Fruit fly (Drosophila melanogaster) whole organism, embryonic: ENCODE results near the gene Pgm1.

Experiments used
- CG10209 ChIP-seq: fragments of 200-800 bp; sonication (Bioruptor generic); optimal IDR thresholded peaks from 3 replicates; lab custom pipeline; 2017; ENCODE audit warnings: missing biosample characterization, mild to moderate bottlenecking, missing genetic modification characterization, missing genetic modification reagents
- CG11456 ChIP-seq: fragments of 200-800 bp; sonication (Bioruptor generic); IDR thresholded peaks from 3 replicates; pipeline ENCODE4 v1.3.6; 2022; ENCODE audit warnings: missing biosample characterization, missing genetic modification characterization
- CG12104 ChIP-seq: fragments of 200-800 bp; sonication (Bioruptor generic); optimal IDR thresholded peaks from 3 replicates; lab custom pipeline; 2016; ENCODE audit warnings: missing biosample characterization, missing genetic modification characterization
- CG14667 ChIP-seq: fragments of 200-800 bp; sonication (Bioruptor generic); IDR thresholded peaks from 2 replicates; pipeline ENCODE4 v1.3.6; 2022; ENCODE audit warnings: missing biosample characterization, missing genetic modification characterization
- CG14710 ChIP-seq: fragments of 200-800 bp; sonication (Bioruptor generic); optimal IDR thresholded peaks from 3 replicates; lab custom pipeline; 2019; ENCODE audit warnings: missing biosample characterization, mild to moderate bottlenecking, missing genetic modification characterization, moderate library complexity
- CG16813 ChIP-seq: fragments of 200-800 bp; sonication (Bioruptor generic); IDR thresholded peaks from 3 replicates; pipeline ENCODE4 v1.3.6; 2022; ENCODE audit warnings: missing biosample characterization, missing genetic modification characterization; ENCODE audit not compliant: partially characterized antibody
- CG42726 ChIP-seq: fragments of 200-800 bp; sonication (Bioruptor generic); IDR thresholded peaks from 2 replicates; pipeline ENCODE4 v1.3.6; 2022; ENCODE audit warnings: missing biosample characterization, missing genetic modification characterization; ENCODE audit not compliant: partially characterized antibody
- CG4328 ChIP-seq: fragments of 200-800 bp; sonication (Bioruptor generic); optimal IDR thresholded peaks from 3 replicates; lab custom pipeline; 2017; ENCODE audit warnings: missing biosample characterization, missing genetic modification reagents, missing genetic modification characterization
- CG4424 ChIP-seq: fragments of 200-800 bp; sonication (Bioruptor generic); optimal IDR thresholded peaks from 3 replicates; lab custom pipeline; 2016; ENCODE audit warnings: missing biosample characterization, missing genetic modification characterization
- CG8359 ChIP-seq: fragments of 200-800 bp; sonication (Bioruptor generic); optimal IDR thresholded peaks from 2 replicates; lab custom pipeline; 2017; ENCODE audit warnings: missing biosample characterization, mild to moderate bottlenecking, missing genetic modification characterization, borderline replicate concordance
- CG8944 ChIP-seq: fragments of 200-800 bp; sonication (Bioruptor generic); optimal IDR thresholded peaks from 3 replicates; lab custom pipeline; 2016; ENCODE audit warnings: missing biosample characterization, missing genetic modification characterization
- CG9437 ChIP-seq: fragments of 200-800 bp; sonication (Bioruptor generic); optimal IDR thresholded peaks from 2 replicates; lab custom pipeline; 2018; ENCODE audit warnings: missing biosample characterization, mild to moderate bottlenecking, missing genetic modification characterization
- Chrac-16 ChIP-seq: fragments of 200-800 bp; sonication (Bioruptor generic); optimal IDR thresholded peaks from 3 replicates; lab custom pipeline; 2016; ENCODE audit warnings: missing biosample characterization, missing genetic modification characterization
- D ChIP-seq, 2 experiments: fragments of 200-800 bp in 1 of 2; fragments of >200 bp in 1 of 2; sonication (Bioruptor generic) in 1 of 2; optimal IDR thresholded peaks; 2 replicates in 1 of 2; 3 replicates in 1 of 2; lab custom pipeline; 2017; ENCODE audit warnings: mild to moderate bottlenecking in 1 of 2, missing biosample characterization in 1 of 2, missing genetic modification characterization in 1 of 2, missing genetic modification reagents in 1 of 2
- Deaf1 ChIP-seq: fragments of 200-800 bp; optimal IDR thresholded peaks from 3 replicates; lab custom pipeline; 2019; ENCODE audit warnings: missing biosample characterization, mild to moderate bottlenecking, missing genetic modification characterization, moderate library complexity
- Dll ChIP-seq: fragments of 200-800 bp; sonication (Bioruptor generic); IDR thresholded peaks from 4 replicates; pipeline ENCODE4 v1.3.6; 2022; ENCODE audit warnings: missing biosample characterization, missing genetic modification characterization; ENCODE audit not compliant: partially characterized antibody
- Doc2 ChIP-seq: fragments of 200-800 bp; sonication (Bioruptor generic); IDR thresholded peaks from 2 replicates; pipeline ENCODE4 v1.3.6; 2022; ENCODE audit warnings: missing biosample characterization, missing genetic modification characterization
- Doc3 ChIP-seq: fragments of 200-800 bp; sonication (Bioruptor generic); IDR thresholded peaks from 3 replicates; pipeline ENCODE4 v1.3.6; 2022; ENCODE audit warnings: missing biosample characterization, missing genetic modification characterization; ENCODE audit not compliant: partially characterized antibody
- Drgx ChIP-seq: fragments of 200-800 bp; sonication (Bioruptor generic); IDR thresholded peaks from 2 replicates; pipeline ENCODE4 v1.3.6; 2022; ENCODE audit warnings: missing biosample characterization, missing genetic modification characterization
- Hmx ChIP-seq: fragments of 200-800 bp; sonication (Bioruptor generic); optimal IDR thresholded peaks from 2 replicates; lab custom pipeline; 2016; ENCODE audit warnings: missing biosample characterization, missing genetic modification characterization
- Hr3 ChIP-seq: fragments of 200-800 bp; sonication (Bioruptor generic); optimal IDR thresholded peaks from 3 replicates; lab custom pipeline; 2016; ENCODE audit warnings: missing biosample characterization, missing genetic modification characterization
- Mrtf ChIP-seq: fragments of 200-800 bp; sonication (Bioruptor generic); IDR thresholded peaks from 3 replicates; pipeline ENCODE4 v1.3.6; 2022; ENCODE audit warnings: missing biosample characterization, missing genetic modification characterization
- Sox100B ChIP-seq: fragments of 200-800 bp; sonication (Bioruptor generic); optimal IDR thresholded peaks from 3 replicates; lab custom pipeline; 2018; ENCODE audit warnings: missing biosample characterization, mild to moderate bottlenecking, missing genetic modification characterization
- Sry-δ ChIP-seq: fragments of 200-800 bp; sonication (Bioruptor generic); optimal IDR thresholded peaks from 2 replicates; lab custom pipeline; 2016; ENCODE audit warnings: missing biosample characterization, missing genetic modification characterization
- bsh ChIP-seq, 2 experiments: fragments of 200-800 bp; sonication (Bioruptor generic); optimal IDR thresholded peaks; 2 replicates each; lab custom pipeline; 2017 to 2018; ENCODE audit warnings: mild to moderate bottlenecking in 2 of 2, missing biosample characterization in 2 of 2, missing genetic modification characterization in 2 of 2, moderate library complexity in 1 of 2
- cg ChIP-seq: fragments of 200-800 bp; sonication (Bioruptor generic); optimal IDR thresholded peaks from 3 replicates; lab custom pipeline; 2019; ENCODE audit warnings: missing biosample characterization, mild to moderate bottlenecking, missing genetic modification characterization, moderate library complexity
- corto ChIP-seq: fragments of 200-800 bp; sonication (Bioruptor generic); optimal IDR thresholded peaks from 2 replicates; lab custom pipeline; 2016; ENCODE audit warnings: missing biosample characterization, mild to moderate bottlenecking, missing genetic modification characterization, moderate library complexity
- crol ChIP-seq: fragments of 200-800 bp; sonication (Bioruptor generic); IDR thresholded peaks from 2 replicates; pipeline ENCODE4 v1.3.6; 2022; ENCODE audit warnings: missing biosample characterization, missing genetic modification characterization
- dmrt11E ChIP-seq: fragments of 200-800 bp; sonication (Bioruptor generic); optimal IDR thresholded peaks from 3 replicates; lab custom pipeline; 2018; ENCODE audit warnings: missing biosample characterization, mild to moderate bottlenecking, missing genetic modification characterization, moderate library complexity
- dmrt99B ChIP-seq: fragments of 200-800 bp; sonication (Bioruptor generic); optimal IDR thresholded peaks from 2 replicates; lab custom pipeline; 2018; ENCODE audit warnings: missing biosample characterization, mild to moderate bottlenecking, missing genetic modification characterization, moderate library complexity
- gsb-n ChIP-seq: fragments of 200-800 bp; sonication (Bioruptor generic); optimal IDR thresholded peaks from 3 replicates; lab custom pipeline; 2018; ENCODE audit warnings: missing biosample characterization, mild to moderate bottlenecking, missing genetic modification characterization
- kni ChIP-seq: fragments of 200-800 bp; sonication (Bioruptor generic); optimal IDR thresholded peaks from 3 replicates; lab custom pipeline; 2017; ENCODE audit warnings: mild to moderate bottlenecking, missing biosample characterization, missing genetic modification reagents, missing genetic modification characterization
- lbe ChIP-seq: fragments of 200-800 bp; sonication (Bioruptor generic); optimal IDR thresholded peaks from 2 replicates; lab custom pipeline; 2016; ENCODE audit warnings: missing biosample characterization, mild to moderate bottlenecking, missing genetic modification characterization
- nom ChIP-seq: fragments of 200-800 bp; sonication (Bioruptor generic); optimal IDR thresholded peaks from 2 replicates; lab custom pipeline; 2017; ENCODE audit warnings: missing biosample characterization, missing genetic modification characterization, mild to moderate bottlenecking, moderate library complexity, missing genetic modification reagents
- org-1 ChIP-seq: fragments of 200-800 bp; sonication (Bioruptor generic); optimal IDR thresholded peaks from 2 replicates; lab custom pipeline; 2017; ENCODE audit warnings: missing biosample characterization, missing genetic modification characterization
- peb ChIP-seq: fragments of 200-800 bp; sonication (Bioruptor generic); IDR thresholded peaks from 2 replicates; pipeline ENCODE4 v1.3.6; 2022; ENCODE audit warnings: missing biosample characterization, missing genetic modification characterization
- pros ChIP-seq: fragments of 200-800 bp; sonication (Bioruptor generic); optimal IDR thresholded peaks from 3 replicates; lab custom pipeline; 2019; ENCODE audit warnings: missing biosample characterization, mild to moderate bottlenecking, missing genetic modification characterization, moderate library complexity
- run ChIP-seq: fragments of 200-800 bp; sonication (Bioruptor generic); optimal IDR thresholded peaks from 3 replicates; lab custom pipeline; 2018; ENCODE audit warnings: missing biosample characterization, mild to moderate bottlenecking, missing genetic modification characterization
- seq ChIP-seq: fragments of 200-800 bp; sonication (Bioruptor generic); IDR thresholded peaks from 2 replicates; pipeline ENCODE4 v1.3.6; 2022; ENCODE audit warnings: missing biosample characterization, missing genetic modification characterization
- trem ChIP-seq: fragments of 200-800 bp; optimal IDR thresholded peaks from 3 replicates; lab custom pipeline; 2019; ENCODE audit warnings: missing biosample characterization, mild to moderate bottlenecking, missing genetic modification characterization, moderate library complexity
- usp ChIP-seq: fragments of >200 bp; optimal IDR thresholded peaks from 2 replicates; lab custom pipeline; 2017; ENCODE audit warnings: missing biosample characterization, missing genetic modification characterization
- wor ChIP-seq: fragments of 200-800 bp; sonication (Bioruptor generic); IDR thresholded peaks from 2 replicates; pipeline ENCODE4 v1.3.6; 2022; ENCODE audit warnings: missing biosample characterization, missing genetic modification characterization

The Pgm1 gene

DNA sequence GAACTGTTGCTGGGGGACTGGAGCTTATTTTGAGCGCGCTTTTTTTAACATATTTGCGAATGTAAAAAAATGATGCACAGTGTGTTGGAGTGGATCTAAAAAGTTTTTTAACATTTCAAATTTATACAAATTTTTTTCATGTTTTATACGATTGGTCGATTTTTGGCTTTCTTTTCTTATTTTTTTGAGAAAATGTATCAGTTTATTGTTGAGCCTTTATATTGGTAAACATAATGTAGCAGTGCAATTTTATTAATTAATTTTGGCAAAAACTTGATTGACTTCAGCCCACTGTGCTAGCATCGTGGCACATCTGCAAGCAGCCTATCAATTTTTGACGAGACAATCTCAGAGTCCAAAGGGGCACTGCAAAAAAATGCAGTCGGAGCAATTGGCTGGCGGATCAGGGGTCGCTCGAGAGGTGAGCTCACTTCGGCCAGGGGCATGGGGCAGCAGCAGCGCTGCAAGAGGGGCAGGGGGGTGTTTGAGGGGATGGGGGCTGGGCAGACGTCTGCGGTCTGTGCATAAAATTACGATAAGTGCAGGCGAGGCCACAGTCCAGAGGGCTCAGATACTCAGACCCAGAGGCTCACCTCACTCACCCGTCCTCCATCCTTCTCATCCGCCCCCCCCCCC, 47.4 kb upstream of the Pgm1 start:
- TF ChIP-seq Hmx (GFP tag; lab: Kevin White, UChicago) = no peak
- peak; percentile 59 for TF ChIP-seq lbe (GFP tag; lab: Kevin White, UChicago)
- no peak for TF ChIP-seq CG8944 (GFP tag; lab: Kevin White, UChicago)
- no peak for TF ChIP-seq org-1 (GFP tag; lab: Kevin White, UChicago)
- no peak for TF ChIP-seq Mrtf
- peak; percentile 64 for TF ChIP-seq crol (GFP tag; lab: Robert Waterston, UW)
- peak in 1 of 2 experiments; percentile 49 for TF ChIP-seq bsh (GFP tag; optimal IDR thresholded peaks at IDR 0.05; lab: Kevin White, UChicago)
- TF ChIP-seq nom = peak; percentile 72
- TF ChIP-seq wor (GFP tag; lab: Robert Waterston, UW) = no peak
- 0 out of 3 replicates have a peak, but pooled peaks have one; percentile 32 for TF ChIP-seq CG11456
- no peak for TF ChIP-seq Deaf1 (tag; lab: Kevin White, UChicago)
- TF ChIP-seq corto (GFP tag; lab: Kevin White, UChicago) = peak; percentile 83
- TF ChIP-seq CG4328 (GFP tag; lab: Kevin White, UChicago) = no peak
- TF ChIP-seq Drgx (GFP tag; lab: Robert Waterston, UW) = peak; percentile 51
- TF ChIP-seq peb (GFP tag; lab: Robert Waterston, UW) = no peak
- TF ChIP-seq CG14667 (GFP tag; lab: Robert Waterston, UW) = 0 out of 2 replicates have a peak, but pooled peaks have one; percentile 14
- TF ChIP-seq, all 482 proteins: peak for 8

DNA sequence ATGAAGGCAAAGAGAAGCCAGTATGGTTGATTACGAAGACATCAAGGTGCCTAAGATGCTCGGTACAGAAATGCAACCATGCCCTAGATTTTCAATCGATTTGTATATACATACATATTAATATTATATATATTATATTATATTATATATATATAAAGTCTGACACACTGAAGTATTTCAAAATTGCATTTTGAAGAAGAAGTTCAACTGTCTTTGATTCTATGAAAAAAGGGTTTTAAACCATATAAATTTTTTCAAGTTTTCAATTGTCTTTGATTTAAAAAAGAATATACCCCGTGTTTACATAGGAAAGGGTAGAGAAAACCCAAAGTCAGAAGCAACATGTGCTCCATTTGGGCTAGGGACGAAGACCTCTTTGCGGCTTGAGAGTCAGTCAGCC, 46.4 kb upstream of the Pgm1 start:
- TF ChIP-seq Sry-δ (GFP tag; lab: Kevin White, UChicago) (no peak), nom (peak; percentile 45)
- TF ChIP-seq, all 482 proteins: peak for 1

DNA sequence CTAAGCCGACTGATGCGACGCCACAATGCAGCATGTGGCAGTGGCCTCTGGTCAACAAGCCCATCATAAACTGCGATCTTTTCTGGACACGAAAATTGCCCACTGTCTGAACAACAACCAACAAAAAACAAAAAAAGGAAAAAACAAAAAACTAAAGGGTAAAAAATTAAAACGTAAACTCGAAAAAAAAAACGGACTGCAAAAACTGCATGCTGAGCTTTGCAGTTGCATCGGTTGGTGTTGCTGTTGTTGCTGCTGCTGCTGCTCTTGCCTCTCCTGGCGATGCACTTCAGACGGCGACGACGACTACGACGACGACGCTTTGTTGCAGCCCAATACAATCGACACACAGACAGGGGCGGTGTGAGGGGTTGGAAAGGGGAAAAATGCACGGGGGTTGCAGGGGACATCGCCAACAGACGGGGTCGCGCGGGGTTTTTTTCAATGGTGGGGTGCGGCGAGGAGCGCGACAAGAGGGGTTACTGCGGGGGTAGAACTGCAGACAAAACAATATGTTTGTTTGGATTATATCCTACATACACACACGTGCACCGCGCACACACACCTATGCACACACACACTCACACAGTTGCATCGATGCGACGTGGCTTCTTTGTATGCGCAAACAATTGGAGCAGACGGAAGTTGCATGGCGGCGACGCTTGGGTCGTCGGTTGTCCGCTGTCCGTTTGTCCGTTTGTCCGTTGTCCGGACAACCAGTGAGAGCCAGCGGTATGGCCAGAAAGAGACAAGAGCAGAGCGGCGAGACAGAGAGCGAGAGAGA, 45.7 kb upstream of the Pgm1 start:
- TF ChIP-seq seq (GFP tag; lab: Robert Waterston, UW) (no peak), Doc2 (GFP tag; lab: Robert Waterston, UW) (0 out of 2 replicates have a peak, but pooled peaks have one; percentile 27), crol (GFP tag; lab: Robert Waterston, UW) (peak; percentile 94), CG4424 (no peak), Doc3 (GFP tag; lab: Robert Waterston, UW) (0 out of 3 replicates have a peak, but pooled peaks have one; percentile 11), kni (GFP tag; lab: Kevin White, UChicago) (peak; percentile 33), CG8359 (GFP tag; lab: Kevin White, UChicago) (no peak), pros (GFP tag; lab: Kevin White, UChicago) (peak; percentile 71), CG42726 (GFP tag; lab: Robert Waterston, UW) (no peak), cg (GFP tag; lab: Kevin White, UChicago) (peak; percentile 53), nom (peak; percentile 88)

DNA sequence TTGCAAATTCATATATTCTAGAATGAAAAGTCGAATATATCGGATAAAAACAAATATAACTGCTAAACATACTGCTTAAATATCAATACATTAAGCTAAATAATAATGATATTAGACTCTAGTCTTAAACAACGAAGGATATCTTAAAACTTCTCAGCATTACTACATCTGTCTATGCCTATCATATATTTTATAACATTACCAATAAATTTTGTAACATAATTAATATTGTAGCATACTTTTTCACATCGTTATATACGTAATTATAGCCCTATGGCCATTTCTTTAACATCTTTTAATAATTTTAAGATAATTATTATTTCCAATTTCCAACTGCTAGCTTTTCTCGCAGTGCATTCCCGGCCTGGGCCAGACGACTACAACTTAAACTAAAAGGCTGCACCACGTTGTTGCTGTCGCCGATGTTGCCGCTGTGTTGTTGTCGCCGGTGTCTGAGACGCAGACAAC, 44.5 kb upstream of the Pgm1 start:
- TF ChIP-seq CG14710 (tag; lab: Kevin White, UChicago) (peak; percentile 36), usp (GFP tag; lab: Kevin White, UChicago) (no peak), gsb-n (no peak), Hr3 (GFP tag; lab: Kevin White, UChicago) (peak; percentile 43), Sox100B (peak; percentile 59), dmrt11E (tag; lab: Kevin White, UChicago) (peak; percentile 43), CG16813 (GFP tag; lab: Robert Waterston, UW) (no peak), Dll (GFP tag; lab: Robert Waterston, UW) (no peak), trem (peak; percentile 13), CG10209 (GFP tag; lab: Kevin White, UChicago) (peak; percentile 40), D (optimal IDR thresholded peaks at IDR 0.05; lab: Kevin White, UChicago) (no peak), D (GFP tag; optimal IDR thresholded peaks at IDR 0.05; lab: Kevin White, UChicago) (peak; percentile 31), run (tag; lab: Kevin White, UChicago) (no peak), dmrt99B (tag; lab: Kevin White, UChicago) (peak; percentile 58), CG12104 (GFP tag; lab: Kevin White, UChicago) (peak; percentile 6), Chrac-16 (GFP tag; lab: Kevin White, UChicago) (no peak), CG9437 (GFP tag; lab: Kevin White, UChicago) (peak; percentile 43)
